Fruit fly (Drosophila melanogaster): ENCODE results near the gene elm.

DNA sequence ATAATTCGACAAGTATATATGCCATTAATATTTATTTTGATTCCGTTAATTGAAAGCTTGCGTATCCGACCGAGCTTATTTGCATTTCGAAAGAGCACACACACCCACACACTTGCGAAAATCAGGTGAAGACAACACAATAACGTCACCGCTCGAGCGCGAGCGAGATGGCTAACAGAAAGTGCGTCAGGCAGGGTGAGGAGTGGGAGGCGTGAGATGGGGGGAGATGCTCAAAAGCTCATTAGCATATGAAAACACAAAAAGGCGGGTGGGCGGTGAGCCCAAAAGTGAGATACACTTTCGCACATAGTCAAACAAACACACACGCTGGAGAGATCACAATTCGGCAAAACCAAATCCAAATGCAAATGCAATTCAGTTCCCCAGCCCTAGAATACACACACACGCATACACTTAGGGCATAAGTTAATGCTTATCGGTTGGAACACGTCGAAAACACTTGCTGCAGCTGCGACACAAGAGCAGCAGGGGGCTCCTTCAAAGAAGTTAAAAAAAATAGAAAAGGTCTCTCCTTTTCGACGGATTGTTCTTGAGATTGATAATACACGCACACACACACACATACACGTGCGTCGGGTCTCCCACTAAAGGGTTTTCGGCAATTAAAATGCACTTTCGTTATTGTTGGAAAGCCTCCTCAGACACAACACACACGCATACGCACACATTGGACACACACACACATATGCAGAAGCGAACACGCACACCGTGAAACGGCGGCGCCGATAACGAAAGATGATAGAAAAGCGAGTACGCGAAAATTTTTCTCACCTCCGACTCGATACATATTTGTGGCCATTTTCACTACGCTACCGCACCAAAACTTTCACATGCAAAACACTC lies 6.7 kb downstream of the elm start:
- TF ChIP-seq CG16779 (tag; optimal IDR thresholded peaks at IDR 0.05): no peak
- peak; percentile 24 for TF ChIP-seq CG31627 (GFP tag; optimal IDR thresholded peaks at IDR 0.05)
- peak; percentile 10; the same call in 1 of the 2 replicates for TF ChIP-seq CG15336 (GFP tag; IDR thresholded peaks at IDR 0.05)
- TF ChIP-seq Blimp-1 (GFP tag; optimal IDR thresholded peaks at IDR 0.05): no peak
